Worm (Caenorhabditis elegans) whole organism, L3 larva: ENCODE measurements around the gene K09E2.3.

Experiments used
- R02D3.7 ChIP-seq: fragments of 150-350 bp; optimal IDR thresholded peaks from 2 replicates; lab custom pipeline; 2014; ENCODE audit warnings: missing biosample characterization, missing genetic modification characterization
- aly-2 ChIP-seq: fragments of 150-350 bp; optimal IDR thresholded peaks from 2 replicates; lab custom pipeline; 2014; ENCODE audit warnings: missing biosample characterization, missing genetic modification characterization
- ama-1 ChIP-seq: fragments of 150-350 bp; optimal IDR thresholded peaks from 2 replicates; lab custom pipeline; 2018
- ceh-16 ChIP-seq: sonication (generic microtip); optimal IDR thresholded peaks from 2 replicates; lab custom pipeline; 2017; ENCODE audit warnings: missing biosample characterization, missing genetic modification characterization
- ceh-28 ChIP-seq: fragments of 150-350 bp; optimal IDR thresholded peaks from 2 replicates; lab custom pipeline; 2014; ENCODE audit warnings: missing biosample characterization, missing genetic modification reagents, missing genetic modification characterization
- ceh-82 ChIP-seq: fragments of 150-350 bp; optimal IDR thresholded peaks from 2 replicates; lab custom pipeline; 2014; ENCODE audit warnings: missing biosample characterization, missing genetic modification characterization
- ceh-9 ChIP-seq: sonication (generic microtip); optimal IDR thresholded peaks from 2 replicates; lab custom pipeline; 2018; ENCODE audit warnings: missing biosample characterization, missing genetic modification characterization
- daf-12 ChIP-seq: fragments of 150-350 bp; optimal IDR thresholded peaks from 2 replicates; lab custom pipeline; 2014; ENCODE audit warnings: missing biosample characterization, missing genetic modification reagents, missing genetic modification characterization
- elt-1 ChIP-seq: fragments of 150-350 bp; optimal IDR thresholded peaks from 2 replicates; lab custom pipeline; 2014; ENCODE audit warnings: missing biosample characterization, missing genetic modification characterization
- elt-2 ChIP-seq: sonication (generic microtip); optimal IDR thresholded peaks from 2 replicates; lab custom pipeline; 2016; ENCODE audit warnings: missing genetic modification reagents, mild to moderate bottlenecking, missing genetic modification characterization, missing compliant biosample characterization
- eor-1 ChIP-seq, 2 experiments: fragments of 150-350 bp; optimal IDR thresholded peaks; 2 replicates each; lab custom pipeline; 2014 to 2018; ENCODE audit warnings: missing biosample characterization in 2 of 2, missing genetic modification characterization in 2 of 2
- fkh-10 ChIP-seq: sonication (generic microtip); optimal IDR thresholded peaks from 2 replicates; lab custom pipeline; 2017; ENCODE audit warnings: missing biosample characterization, missing genetic modification reagents, missing genetic modification characterization
- fkh-2 ChIP-seq: fragments of 150-350 bp; optimal IDR thresholded peaks from 2 replicates; lab custom pipeline; 2014; ENCODE audit warnings: missing biosample characterization, missing genetic modification reagents, missing genetic modification characterization
- jun-1 ChIP-seq: fragments of 150-350 bp; optimal IDR thresholded peaks from 2 replicates; lab custom pipeline; 2014; ENCODE audit warnings: missing biosample characterization, missing genetic modification reagents, missing genetic modification characterization
- lin-15B ChIP-seq: fragments of 150-350 bp; optimal IDR thresholded peaks from 2 replicates; lab custom pipeline; 2014; ENCODE audit warnings: missing biosample characterization, missing genetic modification characterization
- lin-39 ChIP-seq: fragments of 150-350 bp; optimal IDR thresholded peaks from 2 replicates; lab custom pipeline; 2018; ENCODE audit warnings: missing biosample characterization, missing genetic modification reagents, missing genetic modification characterization
- lsy-12 ChIP-seq: sonication (generic microtip); optimal IDR thresholded peaks from 2 replicates; lab custom pipeline; 2016; ENCODE audit warnings: mild to moderate bottlenecking, missing genetic modification characterization, missing compliant biosample characterization
- mdl-1 ChIP-seq: fragments of 150-350 bp; optimal IDR thresholded peaks from 2 replicates; lab custom pipeline; 2014; ENCODE audit warnings: missing biosample characterization, missing genetic modification characterization
- mml-1 ChIP-seq: fragments of 150-350 bp; sonication (generic microtip); optimal IDR thresholded peaks from 3 replicates; lab custom pipeline; 2014; ENCODE audit warnings: missing biosample characterization, missing genetic modification characterization
- nfya-1 ChIP-seq: sonication (generic microtip); optimal IDR thresholded peaks from 2 replicates; lab custom pipeline; 2017; ENCODE audit warnings: missing genetic modification characterization, mild to moderate bottlenecking, missing compliant biosample characterization, antibody characterized with exemption, moderate library complexity; ENCODE audit not compliant: insufficient read depth
- nhr-11 ChIP-seq: fragments of 150-350 bp; optimal IDR thresholded peaks from 2 replicates; lab custom pipeline; 2014; ENCODE audit warnings: missing biosample characterization, missing genetic modification characterization
- nhr-23 ChIP-seq: fragments of 150-350 bp; optimal IDR thresholded peaks from 2 replicates; lab custom pipeline; 2014; ENCODE audit warnings: missing biosample characterization, missing genetic modification reagents, missing genetic modification characterization
- nhr-237 ChIP-seq: fragments of 150-350 bp; optimal IDR thresholded peaks from 2 replicates; lab custom pipeline; 2014; ENCODE audit warnings: missing biosample characterization, missing genetic modification characterization
- nhr-43 ChIP-seq: sonication (generic microtip); optimal IDR thresholded peaks from 2 replicates; lab custom pipeline; 2016; ENCODE audit warnings: mild to moderate bottlenecking, missing genetic modification characterization, missing compliant biosample characterization; ENCODE audit not compliant: poor library complexity, severe bottlenecking
- nhr-67 ChIP-seq: fragments of 150-350 bp; optimal IDR thresholded peaks from 2 replicates; lab custom pipeline; 2014; ENCODE audit warnings: missing biosample characterization, missing genetic modification characterization
- nhr-76 ChIP-seq: fragments of 150-350 bp; sonication (generic microtip); optimal IDR thresholded peaks from 5 replicates; lab custom pipeline; 2014; ENCODE audit warnings: missing biosample characterization, missing genetic modification characterization
- nhr-77 ChIP-seq: fragments of 150-350 bp; optimal IDR thresholded peaks from 2 replicates; lab custom pipeline; 2014; ENCODE audit warnings: missing biosample characterization, missing genetic modification characterization
- pqm-1 ChIP-seq: fragments of 150-350 bp; optimal IDR thresholded peaks from 2 replicates; lab custom pipeline; 2017; ENCODE audit warnings: missing biosample characterization, missing genetic modification characterization, inconsistent platforms
- sea-2 ChIP-seq: fragments of 150-350 bp; sonication (generic microtip); optimal IDR thresholded peaks from 4 replicates; lab custom pipeline; 2014; ENCODE audit warnings: missing biosample characterization, missing genetic modification reagents, missing genetic modification characterization
- skn-1 ChIP-seq: fragments of 150-350 bp; optimal IDR thresholded peaks from 2 replicates; lab custom pipeline; 2014; ENCODE audit warnings: missing biosample characterization, missing genetic modification characterization
- tbx-2 ChIP-seq: sonication (generic microtip); optimal IDR thresholded peaks from 2 replicates; lab custom pipeline; 2016; ENCODE audit warnings: mild to moderate bottlenecking, missing genetic modification characterization, missing compliant biosample characterization
- unc-39 ChIP-seq: sonication (generic microtip); optimal IDR thresholded peaks from 4 replicates; lab custom pipeline; 2017; ENCODE audit warnings: missing biosample characterization, missing genetic modification characterization
- unc-62 ChIP-seq: fragments of 150-350 bp; sonication (generic microtip); optimal IDR thresholded peaks from 4 replicates; lab custom pipeline; 2014; ENCODE audit warnings: missing biosample characterization, missing genetic modification reagents, missing genetic modification characterization
- ztf-11 ChIP-seq: fragments of 150-350 bp; optimal IDR thresholded peaks from 2 replicates; lab custom pipeline; 2014; ENCODE audit warnings: missing biosample characterization, missing genetic modification characterization

The K09E2.3 gene

ce11 chrX:8648582-8648981 lies 24.3 kb upstream of the K09E2.3 start:
- no peak for TF ChIP-seq ceh-9 (tag; lab: Kevin White, UChicago)
- TF ChIP-seq ama-1: no peak
- TF ChIP-seq jun-1 (tag; lab: Kevin White, UChicago): no peak
- no peak for TF ChIP-seq nhr-67
- no peak for TF ChIP-seq mml-1 (tag; lab: Kevin White, UChicago)
- TF ChIP-seq sea-2 (GFP tag; lab: Kevin White, UChicago): no peak
- no peak for TF ChIP-seq ceh-16 (tag; lab: Kevin White, UChicago)
- TF ChIP-seq skn-1 (tag; lab: Kevin White, UChicago): no peak
- no peak for TF ChIP-seq elt-1 (tag; lab: Kevin White, UChicago)
- TF ChIP-seq unc-39 (tag; lab: Kevin White, UChicago): no peak
- no peak for TF ChIP-seq nhr-43 (tag; lab: Kevin White, UChicago)
- TF ChIP-seq fkh-10 (GFP tag; lab: Kevin White, UChicago): no peak
- no peak for TF ChIP-seq nhr-237 (tag; lab: Kevin White, UChicago)
- TF ChIP-seq unc-62: no peak

- no peak for TF ChIP-seq fkh-10 (GFP tag; lab: Kevin White, UChicago)
- no peak for TF ChIP-seq ceh-28
- TF ChIP-seq aly-2 (tag; lab: Kevin White, UChicago): no peak
- TF ChIP-seq ceh-9 (tag; lab: Kevin White, UChicago): no peak
- TF ChIP-seq nhr-11 (tag; lab: Kevin White, UChicago): no peak
- no peak for TF ChIP-seq unc-62
- no peak for TF ChIP-seq lsy-12
- TF ChIP-seq ztf-11 (tag; lab: Kevin White, UChicago): no peak
- TF ChIP-seq lin-39 (tag; lab: Kevin White, UChicago): no peak
- TF ChIP-seq eor-1 (tag; optimal IDR thresholded peaks at IDR 0.05; lab: Kevin White, UChicago): no peak
- no peak for TF ChIP-seq ceh-82 (tag; lab: Kevin White, UChicago)
- TF ChIP-seq elt-2 (tag; lab: Kevin White, UChicago): peak; percentile 17
- TF ChIP-seq nfya-1 (tag; lab: Kevin White, UChicago): peak; percentile 9
- no peak for TF ChIP-seq sea-2 (GFP tag; lab: Kevin White, UChicago)
- peak; percentile 9 for TF ChIP-seq nhr-43 (tag; lab: Kevin White, UChicago)
- no peak for TF ChIP-seq mml-1 (tag; lab: Kevin White, UChicago)
- TF ChIP-seq nhr-23 (tag; lab: Kevin White, UChicago): peak; percentile 10
- no peak for TF ChIP-seq pqm-1 (tag; lab: Kevin White, UChicago)
- no peak for TF ChIP-seq ama-1
- TF ChIP-seq nhr-77: no peak
These were observed 22.3 kb upstream of the K09E2.3 start for ce11 chrX:8650535-8650934.

ce11 chrX:8656019-8656418 lies 16.9 kb upstream of the K09E2.3 start:
- no peak for TF ChIP-seq tbx-2 (tag; lab: Kevin White, UChicago)
- no peak for TF ChIP-seq jun-1 (tag; lab: Kevin White, UChicago)
- TF ChIP-seq fkh-2: no peak
- no peak for TF ChIP-seq aly-2 (tag; lab: Kevin White, UChicago)
- TF ChIP-seq nhr-11 (tag; lab: Kevin White, UChicago): no peak
- no peak for TF ChIP-seq nhr-67
- TF ChIP-seq lsy-12: no peak
- no peak for TF ChIP-seq lin-39 (tag; lab: Kevin White, UChicago)
- no peak for TF ChIP-seq R02D3.7 (tag; lab: Kevin White, UChicago)
- TF ChIP-seq elt-1 (tag; lab: Kevin White, UChicago): no peak
- TF ChIP-seq sea-2 (GFP tag; lab: Kevin White, UChicago): no peak
- TF ChIP-seq skn-1 (tag; lab: Kevin White, UChicago): no peak

- no peak for TF ChIP-seq nhr-76
- no peak for TF ChIP-seq elt-2 (tag; lab: Kevin White, UChicago)
- TF ChIP-seq ztf-11 (tag; lab: Kevin White, UChicago): no peak
- no peak for TF ChIP-seq nfya-1 (tag; lab: Kevin White, UChicago)
- TF ChIP-seq mdl-1 (tag; lab: Kevin White, UChicago): no peak
- TF ChIP-seq eor-1 (tag; optimal IDR thresholded peaks at IDR 0.05; lab: Kevin White, UChicago): no peak
- TF ChIP-seq fkh-10 (GFP tag; lab: Kevin White, UChicago): peak; percentile 10
These were observed 13.4 kb upstream of the K09E2.3 start for ce11 chrX:8659521-8659920.

- TF ChIP-seq nhr-77: no peak
- TF ChIP-seq aly-2 (tag; lab: Kevin White, UChicago): no peak
- no peak for TF ChIP-seq sea-2 (GFP tag; lab: Kevin White, UChicago)
- TF ChIP-seq lin-15B (tag; lab: Kevin White, UChicago): no peak
- TF ChIP-seq eor-1 (tag; optimal IDR thresholded peaks at IDR 0.05; lab: Kevin White, UChicago): no peak
- TF ChIP-seq R02D3.7 (tag; lab: Kevin White, UChicago): no peak
- TF ChIP-seq daf-12 (tag; lab: Kevin White, UChicago): no peak
- TF ChIP-seq elt-2 (tag; lab: Kevin White, UChicago): no peak
- TF ChIP-seq ceh-82 (tag; lab: Kevin White, UChicago): no peak
- no peak for TF ChIP-seq jun-1 (tag; lab: Kevin White, UChicago)
- no peak for TF ChIP-seq nhr-23 (tag; lab: Kevin White, UChicago)
- no peak for TF ChIP-seq ceh-16 (tag; lab: Kevin White, UChicago)
- TF ChIP-seq ama-1: no peak
- TF ChIP-seq, all 47 proteins: peak for 0
These were observed 12.6 kb upstream of the K09E2.3 start, which contains the start of gene rig-1 for ce11 chrX:8660319-8660718. Gene rig-1 (plus strand): TSS chrX:8660619.
